In genomic region chr3R:19253975-19254374, dm6 we compare ENCODE assay signal across 4 fruit fly cellular contexts.
A peak's percentile ranks its signal among the peaks of the same experiment; 100 is the strongest.
TF ChIP-seq lines count a peak whose summit lies in the region.

No protein-coding gene starts in this region.

- TF ChIP-seq CTCF in whole organism, embryonic (GFP tag; optimal IDR thresholded peaks at IDR 0.05; lab: Kevin White, UChicago), result no peak

TF ChIP-seq in whole organism, embryonic, 481 proteins besides CTCF, POLR2A, EP300 and RAD21:
- no peak for TF ChIP-seq CG9437 (GFP tag; optimal IDR thresholded peaks at IDR 0.05; lab: Kevin White, UChicago)
- peak; percentile 45 for TF ChIP-seq nom (GFP tag; optimal IDR thresholded peaks at IDR 0.05; lab: Kevin White, UChicago)
- TF ChIP-seq Bgb (GFP tag; IDR thresholded peaks at IDR 0.05; lab: Robert Waterston, UW; ENCODE audit: partially characterized antibody), result no peak
TF ChIP-seq in whole organism, embryonic: peak in this region for 1.

TF ChIP-seq in whole organism, prepupa, 60 proteins besides CTCF, POLR2A, EP300 and RAD21:
- TF ChIP-seq CG31627 (GFP tag; optimal IDR thresholded peaks at IDR 0.05; lab: Kevin White, UChicago) (no peak), CG1621 (tag; optimal IDR thresholded peaks at IDR 0.05; lab: Kevin White, UChicago) (peak; percentile 10), vri (GFP tag; optimal IDR thresholded peaks at IDR 0.05; lab: Kevin White, UChicago) (peak; percentile 17), Hr38 (GFP tag; optimal IDR thresholded peaks at IDR 0.05; lab: Kevin White, UChicago) (no peak), ss (GFP tag; optimal IDR thresholded peaks at IDR 0.05; lab: Kevin White, UChicago) (peak; percentile 35 to 91), CG10631 (GFP tag; optimal IDR thresholded peaks at IDR 0.05; lab: Kevin White, UChicago) (no peak), dsx (GFP tag; optimal IDR thresholded peaks at IDR 0.05; lab: Kevin White, UChicago; ENCODE audit: poor library complexity, severe bottlenecking) (peak; percentile 1), CG10669 (GFP tag; optimal IDR thresholded peaks at IDR 0.05; lab: Kevin White, UChicago) (peak; percentile 8), CG6854 (GFP tag; optimal IDR thresholded peaks at IDR 0.05; lab: Kevin White, UChicago) (peak; percentile 82), Ets96B (tag; optimal IDR thresholded peaks at IDR 0.05; lab: Kevin White, UChicago) (no peak), Eip78C (GFP tag; lab: Kevin White, UChicago) (peak; percentile 45), svp (GFP tag; lab: Kevin White, UChicago) (peak; percentile 63), CG6808 (GFP tag; optimal IDR thresholded peaks at IDR 0.05; lab: Kevin White, UChicago) (peak; percentile 10)

TF ChIP-seq in whole organism, pupa, 21 proteins besides CTCF, POLR2A, EP300 and RAD21:
- TF ChIP-seq CG10348 (GFP tag; IDR thresholded peaks at IDR 0.05; lab: Robert Waterston, UW), result no peak
- no peak for TF ChIP-seq fd96Ca (GFP tag; IDR thresholded peaks at IDR 0.05; lab: Robert Waterston, UW)
- peak; percentile 23 for TF ChIP-seq gl (tag; optimal IDR thresholded peaks at IDR 0.05; lab: Kevin White, UChicago)
- TF ChIP-seq Ets98B (GFP tag; IDR thresholded peaks at IDR 0.05; lab: Robert Waterston, UW), result no peak
- TF ChIP-seq Pif1A (GFP tag; optimal IDR thresholded peaks at IDR 0.05; lab: Kevin White, UChicago), result no peak
- no peak for TF ChIP-seq CG17806 (tag; optimal IDR thresholded peaks at IDR 0.05; lab: Kevin White, UChicago)
- TF ChIP-seq EcR (GFP tag; optimal IDR thresholded peaks at IDR 0.05; lab: Kevin White, UChicago), result no peak
- TF ChIP-seq CG13204 (GFP tag; optimal IDR thresholded peaks at IDR 0.05; lab: Kevin White, UChicago), result peak; percentile 61

TF ChIP-seq in whole organism, wandering third instar larva, 38 proteins besides CTCF, POLR2A, EP300 and RAD21:
- TF ChIP-seq dmrt93B (GFP tag; optimal IDR thresholded peaks at IDR 0.05; lab: Kevin White, UChicago) (no peak), psq (GFP tag; optimal IDR thresholded peaks at IDR 0.05; lab: Kevin White, UChicago) (peak; percentile 21), Dfd (GFP tag; optimal IDR thresholded peaks at IDR 0.05; lab: Kevin White, UChicago) (no peak)

Comparison
In these comparisons a context has a peak if more than half of its experiments do, and no peak if none do; other contexts are left out.
1. Of the 7 proteins assayed by ChIP-seq in both whole organism, embryonic and whole organism, prepupa: peak only in whole organism, embryonic: none; only in whole organism, prepupa: CG6854; in both: none; in neither: 6.